Worm (Caenorhabditis elegans): ENCODE data around the gene dot-1.2.

dot-1.2 gene

ce11 chrX:11875260-11875659 is 6.1 kb upstream of the dot-1.2 start, which contains the start of gene Y62H9A.1:
TSS of gene Y62H9A.1 (plus strand) at chrX:11875541.
- TF ChIP-seq unc-120 (tag; optimal IDR thresholded peaks at IDR 0.05; ENCODE audit: poor library complexity, severe bottlenecking) (no peak), tbx-8 (GFP tag; optimal IDR thresholded peaks at IDR 0.05) (no peak), hlh-1 (tag; optimal IDR thresholded peaks at IDR 0.05) (no peak), nhr-76 (tag; optimal IDR thresholded peaks at IDR 0.05) (no peak), ham-2 (GFP tag; optimal IDR thresholded peaks at IDR 0.05) (no peak), ces-1 (GFP tag; optimal IDR thresholded peaks at IDR 0.05) (no peak), elt-3 (tag; optimal IDR thresholded peaks at IDR 0.05) (no peak), ceh-43 (GFP tag; optimal IDR thresholded peaks at IDR 0.05) (no peak), sptf-1 (tag; optimal IDR thresholded peaks at IDR 0.05) (no peak), nhr-2 (tag; optimal IDR thresholded peaks at IDR 0.05) (no peak), nhr-28 (tag; optimal IDR thresholded peaks at IDR 0.05) (no peak), lin-32 (GFP tag; optimal IDR thresholded peaks at IDR 0.05) (no peak), mls-2 (tag; optimal IDR thresholded peaks at IDR 0.05) (no peak), lin-13 (tag; optimal IDR thresholded peaks at IDR 0.05) (no peak), zip-8 (tag; optimal IDR thresholded peaks at IDR 0.05) (no peak), mep-1 (tag; optimal IDR thresholded peaks at IDR 0.05) (no peak), pha-4 (tag; optimal IDR thresholded peaks at IDR 0.05) (no peak), drap-1 (GFP tag; optimal IDR thresholded peaks at IDR 0.05) (no peak), ceh-83 (GFP tag; optimal IDR thresholded peaks at IDR 0.05) (no peak), blmp-1 (tag; optimal IDR thresholded peaks at IDR 0.05) (no peak)

- TF ChIP-seq hlh-1 (tag; optimal IDR thresholded peaks at IDR 0.05) (no peak), snpc-4 (tag; optimal IDR thresholded peaks at IDR 0.05) (no peak), ceh-83 (GFP tag; optimal IDR thresholded peaks at IDR 0.05) (peak; percentile 4)
Observed at ce11 chrX:11872210-11872609, 3.0 kb upstream of the dot-1.2 start.

DNA sequence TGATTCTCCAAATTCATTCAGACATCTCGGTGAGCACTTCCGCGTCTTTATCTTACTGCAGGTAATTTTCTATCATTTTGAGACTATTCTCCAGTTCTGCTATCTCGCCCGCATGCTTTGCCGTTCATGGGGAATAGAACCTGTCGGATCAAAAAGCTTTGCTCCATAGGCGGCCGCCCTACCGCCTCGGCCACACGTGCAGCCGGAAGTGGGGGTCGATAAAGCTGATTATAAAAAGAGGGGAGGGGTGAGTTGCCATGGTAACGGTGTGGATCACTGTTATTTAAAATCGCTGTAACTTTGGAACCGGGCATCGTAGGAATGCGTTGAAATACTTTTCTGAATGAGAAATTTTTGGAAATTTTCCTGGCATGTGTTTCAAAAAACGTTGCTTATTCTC is 1.2 kb upstream of the dot-1.2 start:
- TF ChIP-seq blmp-1 (tag; optimal IDR thresholded peaks at IDR 0.05): no peak
- no peak for TF ChIP-seq ceh-83 (GFP tag; optimal IDR thresholded peaks at IDR 0.05)
- no peak for TF ChIP-seq nhr-237 (tag; optimal IDR thresholded peaks at IDR 0.05)
- no peak for TF ChIP-seq nhr-12 (tag; optimal IDR thresholded peaks at IDR 0.05)
- TF ChIP-seq lin-13 (tag; optimal IDR thresholded peaks at IDR 0.05): no peak
- TF ChIP-seq ceh-43 (GFP tag; optimal IDR thresholded peaks at IDR 0.05): no peak
- TF ChIP-seq elt-1 (tag; optimal IDR thresholded peaks at IDR 0.05; ENCODE audit: borderline replicate concordance, insufficient read depth): no peak

DNA sequence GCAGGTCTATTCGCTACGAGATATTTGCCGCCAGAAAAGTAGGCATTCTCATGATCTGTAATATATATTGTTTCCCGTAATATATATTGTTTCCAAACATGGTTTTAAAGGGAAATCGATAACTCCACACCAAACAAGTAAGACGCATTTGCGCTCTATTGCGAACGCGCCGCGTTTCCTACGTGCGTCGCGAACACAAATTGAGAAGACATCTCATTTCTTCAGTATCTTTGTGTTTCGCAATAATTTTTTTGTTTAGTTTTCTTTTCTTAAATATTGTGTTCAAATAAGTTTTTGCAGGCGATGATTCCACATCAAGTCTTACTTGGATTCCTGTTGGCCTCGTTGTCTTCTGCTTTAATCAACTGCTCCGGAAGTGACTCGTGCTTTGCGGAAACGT is 4.1 kb downstream of the dot-1.2 start, which contains the start of gene F54F7.6:
TSS of gene F54F7.6 (plus strand) at position 301 of the 400 bp plus-strand sequence.
- TF ChIP-seq nhr-2 (tag; optimal IDR thresholded peaks at IDR 0.05): no peak
- TF ChIP-seq mep-1 (tag; optimal IDR thresholded peaks at IDR 0.05): no peak
- no peak for TF ChIP-seq zip-8 (tag; optimal IDR thresholded peaks at IDR 0.05)
- TF ChIP-seq ham-2 (GFP tag; optimal IDR thresholded peaks at IDR 0.05): no peak
- no peak for TF ChIP-seq unc-62 (GFP tag; optimal IDR thresholded peaks at IDR 0.05)
- no peak for TF ChIP-seq ztf-11 (tag; optimal IDR thresholded peaks at IDR 0.05)
- TF ChIP-seq sptf-1 (tag; optimal IDR thresholded peaks at IDR 0.05): no peak
- no peak for TF ChIP-seq sem-2 (GFP tag; optimal IDR thresholded peaks at IDR 0.05)
- TF ChIP-seq elt-3 (tag; optimal IDR thresholded peaks at IDR 0.05): no peak

DNA sequence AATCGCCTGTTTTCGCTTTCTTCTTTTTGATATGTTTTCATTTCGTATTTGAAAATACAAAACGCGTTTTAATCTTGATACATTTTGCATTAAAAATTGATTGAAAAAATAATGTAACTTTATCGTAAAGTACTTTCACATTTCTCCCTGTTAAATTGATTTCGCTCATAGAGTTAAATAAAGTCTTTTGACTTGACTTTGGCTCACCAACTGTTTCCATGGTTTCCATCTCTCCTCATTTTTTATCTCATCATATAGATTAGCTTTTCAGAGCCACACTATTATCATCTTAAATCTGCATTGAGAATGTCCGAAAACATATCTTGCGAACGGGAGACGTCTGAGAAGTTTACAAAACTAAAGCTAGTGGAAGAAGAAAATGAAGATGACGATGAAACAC is 5.9 kb downstream of the dot-1.2 start, which contains the start of gene F54F7.10:
TSS of gene F54F7.10 (plus strand) at position 301 of the 400 bp plus-strand sequence.
- TF ChIP-seq M03D4.4 (tag; optimal IDR thresholded peaks at IDR 0.05) (no peak), ztf-11 (tag; optimal IDR thresholded peaks at IDR 0.05) (no peak), sptf-1 (tag; optimal IDR thresholded peaks at IDR 0.05) (no peak), lsy-2 (tag; optimal IDR thresholded peaks at IDR 0.05) (no peak), ces-1 (GFP tag; optimal IDR thresholded peaks at IDR 0.05) (no peak), zip-8 (tag; optimal IDR thresholded peaks at IDR 0.05) (no peak), flh-1 (GFP tag; optimal IDR thresholded peaks at IDR 0.05) (no peak)

- TF ChIP-seq unc-39 (tag; optimal IDR thresholded peaks at IDR 0.05) (no peak), unc-62 (GFP tag; optimal IDR thresholded peaks at IDR 0.05) (no peak), M03D4.4 (tag; optimal IDR thresholded peaks at IDR 0.05) (no peak), tbx-8 (GFP tag; optimal IDR thresholded peaks at IDR 0.05) (no peak), ceh-43 (GFP tag; optimal IDR thresholded peaks at IDR 0.05) (no peak), hlh-1 (tag; optimal IDR thresholded peaks at IDR 0.05) (no peak), ces-1 (GFP tag; optimal IDR thresholded peaks at IDR 0.05) (no peak), nhr-237 (tag; optimal IDR thresholded peaks at IDR 0.05) (no peak), nhr-28 (tag; optimal IDR thresholded peaks at IDR 0.05) (no peak), mep-1 (tag; optimal IDR thresholded peaks at IDR 0.05) (no peak), ceh-39 (tag; optimal IDR thresholded peaks at IDR 0.05) (no peak), snpc-4 (tag; optimal IDR thresholded peaks at IDR 0.05) (no peak), lin-13 (tag; optimal IDR thresholded peaks at IDR 0.05) (no peak), flh-1 (GFP tag; optimal IDR thresholded peaks at IDR 0.05) (no peak)
Observed at ce11 chrX:11857178-11857577, 12.0 kb downstream of the dot-1.2 start, which contains the start of gene mes-1. TSS of gene mes-1 (plus strand) at chrX:11857478.

All from whole organism, mixed stage, embryonic.